Fruit fly (Drosophila melanogaster) ovary, adult (tissue): ENCODE results near the gene eIF4E6.
A peak's percentile ranks its signal among the peaks of the same experiment; 100 is the strongest.

ENCODE experiments used
- CG17801 ChIP-seq: fragments of 200-800 bp; optimal IDR thresholded peaks from 2 replicates; lab custom pipeline; 2019; ENCODE audit warnings: missing biosample characterization, mild to moderate bottlenecking, missing genetic modification characterization, moderate library complexity; ENCODE audit not compliant: partially characterized antibody

eIF4E6 gene

dm6 chr3R:29027122-29027521, at the start of gene eIF4E6, which contains the start of gene CG1951:
TSS of gene eIF4E6 (minus strand) at chr3R:29027174.
TSS of gene CG1951 (plus strand) at chr3R:29027236.
- peak; percentile 32 for TF ChIP-seq CG17801 (GFP tag; lab: Kevin White, UChicago)

dm6 chr3R:29076609-29077008, 49.6 kb upstream of the eIF4E6 start:
- peak; percentile 7 for TF ChIP-seq CG17801 (GFP tag; lab: Kevin White, UChicago)

dm6 chr3R:29075631-29076398, 48.8 kb upstream of the eIF4E6 start:
- TF ChIP-seq CG17801 (GFP tag; lab: Kevin White, UChicago) = no peak

dm6 chr3R:29074001-29074609, 47.1 kb upstream of the eIF4E6 start:
- TF ChIP-seq CG17801 (GFP tag; lab: Kevin White, UChicago) = peak; percentile 9

- no peak for TF ChIP-seq CG17801 (GFP tag; lab: Kevin White, UChicago)
Observed at dm6 chr3R:29072834-29073233, 45.9 kb upstream of the eIF4E6 start.

- TF ChIP-seq CG17801 (GFP tag; lab: Kevin White, UChicago) = no peak
Observed at dm6 chr3R:29071141-29071540, 44.2 kb upstream of the eIF4E6 start.

- no peak for TF ChIP-seq CG17801 (GFP tag; lab: Kevin White, UChicago)
Observed at dm6 chr3R:29069208-29070072, 42.5 kb upstream of the eIF4E6 start.

- TF ChIP-seq CG17801 (GFP tag; lab: Kevin White, UChicago) = no peak
Observed at dm6 chr3R:29068430-29069207, 41.6 kb upstream of the eIF4E6 start.

- TF ChIP-seq CG17801 (GFP tag; lab: Kevin White, UChicago) = no peak
Observed at dm6 chr3R:29067091-29067490, 40.1 kb upstream of the eIF4E6 start.

- TF ChIP-seq CG17801 (GFP tag; lab: Kevin White, UChicago) = no peak
Observed at dm6 chr3R:29066285-29066684, 39.3 kb upstream of the eIF4E6 start.

dm6 chr3R:29064682-29065100, 37.7 kb upstream of the eIF4E6 start:
- no peak for TF ChIP-seq CG17801 (GFP tag; lab: Kevin White, UChicago)

dm6 chr3R:29063921-29064460, 37.0 kb upstream of the eIF4E6 start:
- TF ChIP-seq CG17801 (GFP tag; lab: Kevin White, UChicago) = no peak

- TF ChIP-seq CG17801 (GFP tag; lab: Kevin White, UChicago) = peak; percentile 39
Observed at dm6 chr3R:29063207-29063920, 36.4 kb upstream of the eIF4E6 start.
